Worm (Caenorhabditis elegans): Measurements from ENCODE around the gene acr-14.

acr-14 gene

DNA sequence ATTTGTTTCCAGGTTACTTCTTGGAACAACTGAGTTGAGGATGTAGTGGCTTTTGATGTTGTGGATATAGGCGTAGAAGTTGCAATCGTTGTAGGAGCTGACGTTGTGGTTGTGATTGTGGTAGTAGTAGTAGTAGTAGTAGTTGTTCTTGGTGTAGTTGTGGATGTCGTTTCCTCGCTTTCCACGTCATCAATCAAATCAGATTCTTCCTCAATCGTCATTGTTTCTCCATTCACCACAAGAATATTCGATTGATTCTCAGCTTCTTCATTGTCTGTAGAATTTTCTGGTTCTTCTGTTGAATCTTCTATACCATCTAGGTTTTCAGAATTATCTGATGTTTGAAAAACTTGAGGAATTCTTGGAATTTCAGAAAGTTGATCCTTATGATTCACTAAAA is 1.6 kb upstream of the acr-14 start:
- TF ChIP-seq B0019.2 (GFP tag; conservative IDR thresholded peaks at IDR 0.05) (no peak), ceh-40 (GFP tag; IDR thresholded peaks at IDR 0.05) (no peak), nhr-120 (GFP tag; IDR thresholded peaks at IDR 0.05) (no peak), F10E7.11 (tag; optimal IDR thresholded peaks at IDR 0.05) (no peak), gei-17 (GFP tag; optimal IDR thresholded peaks at IDR 0.05) (no peak), him-1 (tag; optimal IDR thresholded peaks at IDR 0.05) (no peak), let-607 (tag; optimal IDR thresholded peaks at IDR 0.05) (no peak), ZK185.1 (tag; optimal IDR thresholded peaks at IDR 0.05; ENCODE audit: poor library complexity, severe bottlenecking) (no peak), sptf-2 (GFP tag; optimal IDR thresholded peaks at IDR 0.05) (no peak), ets-4 (GFP tag; optimal IDR thresholded peaks at IDR 0.05) (no peak), ztf-3 (GFP tag; optimal IDR thresholded peaks at IDR 0.05) (no peak)

DNA sequence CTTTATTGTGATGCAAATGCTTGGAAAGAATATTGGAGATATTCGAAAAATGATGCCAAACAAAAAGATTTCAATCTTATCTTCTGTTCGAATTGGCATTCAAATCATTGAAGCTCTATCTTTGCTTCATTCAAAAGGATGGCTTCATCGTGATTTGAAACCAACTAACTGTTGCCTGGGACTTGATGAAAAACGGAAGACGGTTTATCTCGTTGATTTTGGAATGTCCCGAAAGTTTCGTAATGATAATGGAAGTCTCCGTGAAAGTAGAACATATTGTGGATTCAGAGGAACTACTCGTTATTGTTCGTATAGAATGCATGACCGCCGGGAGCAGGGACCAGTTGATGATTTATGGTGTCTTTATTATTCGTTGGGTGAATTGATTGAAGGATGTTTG is 2.8 kb downstream of the acr-14 start:
- TF ChIP-seq madf-10 (tag; optimal IDR thresholded peaks at IDR 0.05) (no peak), hrde-1 (tag; optimal IDR thresholded peaks at IDR 0.05; ENCODE audit: borderline replicate concordance) (no peak), F57C9.4 (tag; optimal IDR thresholded peaks at IDR 0.05) (no peak), B0261.1 (tag; optimal IDR thresholded peaks at IDR 0.05) (no peak), B0336.3 (GFP tag; IDR thresholded peaks at IDR 0.05) (no peak), ztf-6 (GFP tag; IDR thresholded peaks at IDR 0.05) (no peak), lsy-27 (tag; optimal IDR thresholded peaks at IDR 0.05; ENCODE audit: borderline replicate concordance, insufficient read depth) (no peak), T07F8.4 (tag; optimal IDR thresholded peaks at IDR 0.05) (no peak), lin-54 (GFP tag; optimal IDR thresholded peaks at IDR 0.05) (no peak)

DNA sequence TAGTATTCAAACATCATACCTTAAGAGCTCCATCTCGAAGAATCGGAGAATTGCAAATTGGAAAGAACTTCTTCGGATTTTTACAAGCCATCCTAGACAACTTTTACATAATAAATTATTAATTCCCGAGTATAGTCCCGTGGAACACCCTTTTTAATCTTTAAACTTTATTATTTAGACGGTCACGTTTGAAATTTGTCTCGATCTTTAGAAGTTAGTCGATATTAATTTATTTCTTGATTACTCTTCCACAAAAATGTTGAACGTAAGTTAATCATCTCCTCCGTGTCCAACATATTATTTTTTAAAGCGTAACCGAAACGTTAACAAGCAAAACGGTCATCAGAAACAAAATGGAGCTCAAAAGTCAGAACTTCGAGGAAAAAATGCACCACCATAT is 3.5 kb downstream of the acr-14 start, which contains the start of the genes decr-1.3 and T05C12.1:
Gene decr-1.3 (minus strand): TSS at position 101 of the 400 bp plus-strand sequence.
Gene T05C12.1 (plus strand): TSS at position 232 of the 400 bp plus-strand sequence.
- no peak for TF ChIP-seq lsy-27 (tag; optimal IDR thresholded peaks at IDR 0.05; ENCODE audit: borderline replicate concordance, insufficient read depth)
- TF ChIP-seq K11D2.4 (GFP tag; IDR thresholded peaks at IDR 0.05) = no peak
- no peak for TF ChIP-seq F57A8.1 (GFP tag; optimal IDR thresholded peaks at IDR 0.05)
- no peak for TF ChIP-seq tlf-1 (GFP tag; optimal IDR thresholded peaks at IDR 0.05)
- no peak for TF ChIP-seq cebp-1 (GFP tag; IDR thresholded peaks at IDR 0.05)
- TF ChIP-seq cebp-1 (tag; optimal IDR thresholded peaks at IDR 0.05) = no peak
- no peak for TF ChIP-seq B0019.2 (GFP tag; conservative IDR thresholded peaks at IDR 0.05)
- no peak for TF ChIP-seq tbx-9 (tag; optimal IDR thresholded peaks at IDR 0.05; ENCODE audit: borderline replicate concordance)
- TF ChIP-seq egl-18 (GFP tag; IDR thresholded peaks at IDR 0.05) = no peak
- no peak for TF ChIP-seq aptf-2 (GFP tag; conservative IDR thresholded peaks at IDR 0.05)
- TF ChIP-seq hsf-1 (GFP tag; IDR thresholded peaks at IDR 0.05) = no peak
- TF ChIP-seq snpc-1.1 (tag; optimal IDR thresholded peaks at IDR 0.05; ENCODE audit: insufficient read depth) = no peak
- TF ChIP-seq B0261.1 (tag; optimal IDR thresholded peaks at IDR 0.05) = no peak
- TF ChIP-seq lag-1 (GFP tag; IDR thresholded peaks at IDR 0.05) = no peak
- no peak for TF ChIP-seq nfya-1 (tag; optimal IDR thresholded peaks at IDR 0.05; ENCODE audit: borderline replicate concordance, insufficient read depth)
- no peak for TF ChIP-seq tbp1 (GFP tag; optimal IDR thresholded peaks at IDR 0.05)
- TF ChIP-seq ceh-27 (GFP tag; optimal IDR thresholded peaks at IDR 0.05) = no peak
- no peak for TF ChIP-seq somi-1 (GFP tag; optimal IDR thresholded peaks at IDR 0.05)
- no peak for TF ChIP-seq hlh-12 (tag; optimal IDR thresholded peaks at IDR 0.05)

Data from whole organism, young adult.